Worm (Caenorhabditis elegans) whole organism, late embryonic: ENCODE data around the gene col-119.

Source experiments
- che-1 ChIP-seq: sonication (generic microtip); optimal IDR thresholded peaks from 2 replicates; lab custom pipeline; 2016; ENCODE audit warnings: mild to moderate bottlenecking, missing genetic modification characterization, missing compliant biosample characterization
- elt-2 ChIP-seq: sonication (generic microtip); optimal IDR thresholded peaks from 2 replicates; lab custom pipeline; 2016; ENCODE audit warnings: missing genetic modification reagents, missing genetic modification characterization, missing compliant biosample characterization
- hlh-13 ChIP-seq: fragments of 200-800 bp; sonication (Bioruptor generic); optimal IDR thresholded peaks from 2 replicates; lab custom pipeline; 2018; ENCODE audit warnings: mild to moderate bottlenecking, missing genetic modification characterization, missing compliant biosample characterization
- hlh-30 ChIP-seq: sonication (generic microtip); optimal IDR thresholded peaks from 2 replicates; lab custom pipeline; 2017; ENCODE audit warnings: antibody characterized with exemption, missing genetic modification characterization, missing compliant biosample characterization; ENCODE audit not compliant: insufficient read depth
- lin-11 ChIP-seq: fragments of 200-800 bp; sonication (Bioruptor generic); optimal IDR thresholded peaks from 2 replicates; lab custom pipeline; 2018; ENCODE audit warnings: mild to moderate bottlenecking, missing genetic modification characterization, missing compliant biosample characterization
- npax-4 ChIP-seq: sonication (generic microtip); optimal IDR thresholded peaks from 2 replicates; lab custom pipeline; 2016; ENCODE audit warnings: missing genetic modification characterization, missing compliant biosample characterization
- odd-2 ChIP-seq: sonication (generic microtip); optimal IDR thresholded peaks from 2 replicates; lab custom pipeline; 2017; ENCODE audit warnings: antibody characterized with exemption, mild to moderate bottlenecking, missing genetic modification characterization, missing compliant biosample characterization
- pat-9 ChIP-seq: fragments of 200-800 bp; sonication (Bioruptor generic); optimal IDR thresholded peaks from 2 replicates; lab custom pipeline; 2018; ENCODE audit warnings: mild to moderate bottlenecking, missing genetic modification characterization, moderate library complexity, missing compliant biosample characterization
- pha-4 ChIP-seq: fragments of 150-350 bp; optimal IDR thresholded peaks from 2 replicates; lab custom pipeline; 2018; ENCODE audit warnings: missing biosample characterization, missing genetic modification reagents, missing genetic modification characterization
- sox-4 ChIP-seq: sonication (generic microtip); optimal IDR thresholded peaks from 2 replicates; lab custom pipeline; 2017; ENCODE audit warnings: mild to moderate bottlenecking, missing genetic modification characterization, inconsistent platforms, missing compliant biosample characterization
- syd-9 ChIP-seq: sonication (generic microtip); optimal IDR thresholded peaks from 2 replicates; lab custom pipeline; 2016; ENCODE audit warnings: mild to moderate bottlenecking, missing genetic modification characterization, moderate library complexity, missing compliant biosample characterization
- unc-55 ChIP-seq: sonication (generic microtip); optimal IDR thresholded peaks from 2 replicates; lab custom pipeline; 2017; ENCODE audit warnings: missing biosample characterization, missing genetic modification reagents, missing genetic modification characterization

DNA sequence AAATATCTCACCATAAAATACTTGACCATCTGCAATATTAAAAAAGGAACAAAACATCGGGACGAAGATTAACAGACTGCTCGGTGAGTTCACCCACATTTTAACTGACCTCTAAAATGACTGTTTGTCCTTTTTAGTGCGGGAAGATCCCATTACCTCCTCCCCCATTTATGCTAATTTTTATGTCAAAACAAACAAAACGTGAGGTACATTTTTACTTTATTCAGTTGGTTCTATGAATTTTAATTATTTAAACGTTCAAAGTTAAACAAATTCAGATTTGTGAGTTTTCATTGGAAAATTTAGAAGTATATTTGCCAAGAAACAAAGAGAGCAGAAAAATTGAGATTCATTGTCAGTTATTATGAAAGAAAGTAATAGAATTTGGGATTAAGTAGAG lies 23.0 kb upstream of the col-119 start, which contains the start of gene C53D6.8:
- TF ChIP-seq unc-55 (GFP tag; lab: Kevin White, UChicago): no peak
- no peak for TF ChIP-seq sox-4 (tag; lab: Kevin White, UChicago)
- no peak for TF ChIP-seq hlh-13 (GFP tag; lab: Kevin White, UChicago)
- no peak for TF ChIP-seq odd-2 (tag; lab: Kevin White, UChicago)
- TF ChIP-seq pha-4 (tag; lab: Kevin White, UChicago): no peak
- TF ChIP-seq lin-11: no peak
- no peak for TF ChIP-seq hlh-30 (tag; lab: Kevin White, UChicago)
- TF ChIP-seq che-1 (tag; lab: Kevin White, UChicago): no peak
- TF ChIP-seq syd-9 (tag; lab: Kevin White, UChicago): no peak
- TF ChIP-seq npax-4: no peak
- TF ChIP-seq elt-2 (tag; lab: Kevin White, UChicago): no peak
- no peak for TF ChIP-seq pat-9 (tag; lab: Kevin White, UChicago)
